Fruit fly (Drosophila melanogaster) whole organism, embryonic: ENCODE results near the gene CG15818.

Experiments used
- Ada2b ChIP-seq: fragments of 200-800 bp; sonication (Bioruptor generic); IDR thresholded peaks from 2 replicates; pipeline ENCODE4 v1.3.6; 2022; ENCODE audit warnings: missing biosample characterization, missing genetic modification characterization
- CG10462 ChIP-seq: fragments of 200-800 bp; sonication (Bioruptor generic); optimal IDR thresholded peaks from 2 replicates; lab custom pipeline; 2016; ENCODE audit warnings: missing biosample characterization, missing genetic modification characterization
- CG11085 ChIP-seq: fragments of 200-800 bp; sonication (Bioruptor generic); IDR thresholded peaks from 2 replicates; pipeline ENCODE4 v1.3.6; 2022; ENCODE audit warnings: missing biosample characterization, missing genetic modification characterization
- CG11456 ChIP-seq: fragments of 200-800 bp; sonication (Bioruptor generic); IDR thresholded peaks from 3 replicates; pipeline ENCODE4 v1.3.6; 2022; ENCODE audit warnings: missing biosample characterization, missing genetic modification characterization
- CG12155 ChIP-seq: fragments of 200-800 bp; sonication (Bioruptor generic); optimal IDR thresholded peaks from 3 replicates; lab custom pipeline; 2016; ENCODE audit warnings: missing biosample characterization, missing genetic modification characterization
- CG13296 ChIP-seq: fragments of 200-800 bp; sonication (Bioruptor generic); optimal IDR thresholded peaks from 3 replicates; lab custom pipeline; 2018; ENCODE audit warnings: missing biosample characterization, mild to moderate bottlenecking, missing genetic modification characterization
- CG13424 ChIP-seq: fragments of 200-800 bp; sonication (Bioruptor generic); optimal IDR thresholded peaks from 2 replicates; lab custom pipeline; 2019; ENCODE audit warnings: missing biosample characterization, mild to moderate bottlenecking, missing genetic modification characterization, moderate library complexity
- CG14050 ChIP-seq: fragments of 200-800 bp; sonication (Bioruptor generic); IDR thresholded peaks from 3 replicates; pipeline ENCODE4 v1.3.6; 2022; ENCODE audit warnings: missing biosample characterization, missing genetic modification characterization
- CG14441 ChIP-seq: fragments of 200-800 bp; sonication (Bioruptor generic); IDR thresholded peaks from 2 replicates; pipeline ENCODE4 v1.3.6; 2022; ENCODE audit warnings: missing biosample characterization, missing genetic modification characterization
- CG17385 ChIP-seq: fragments of 200-800 bp; sonication (Bioruptor generic); optimal IDR thresholded peaks from 3 replicates; lab custom pipeline; 2018; ENCODE audit warnings: missing biosample characterization, mild to moderate bottlenecking, missing genetic modification characterization
- CG1832 ChIP-seq: fragments of 200-800 bp; sonication (Bioruptor generic); optimal IDR thresholded peaks from 2 replicates; lab custom pipeline; 2017; ENCODE audit warnings: missing biosample characterization, mild to moderate bottlenecking, missing genetic modification characterization, inconsistent platforms
- CG18619 ChIP-seq: fragments of 200-800 bp; sonication (Bioruptor generic); optimal IDR thresholded peaks from 3 replicates; lab custom pipeline; 2017; ENCODE audit warnings: missing biosample characterization, mild to moderate bottlenecking, missing genetic modification characterization
- CG2120 ChIP-seq: fragments of 200-800 bp; sonication (Bioruptor generic); optimal IDR thresholded peaks from 3 replicates; lab custom pipeline; 2016; ENCODE audit warnings: missing biosample characterization, missing genetic modification characterization
- CG2199 ChIP-seq: fragments of 200-800 bp; sonication (Bioruptor generic); IDR thresholded peaks from 3 replicates; pipeline ENCODE4 v1.3.6; 2022; ENCODE audit warnings: missing biosample characterization, missing genetic modification characterization
- CG4328 ChIP-seq: fragments of 200-800 bp; sonication (Bioruptor generic); optimal IDR thresholded peaks from 3 replicates; lab custom pipeline; 2017; ENCODE audit warnings: missing biosample characterization, missing genetic modification reagents, missing genetic modification characterization
- CG4424 ChIP-seq: fragments of 200-800 bp; sonication (Bioruptor generic); optimal IDR thresholded peaks from 3 replicates; lab custom pipeline; 2016; ENCODE audit warnings: missing biosample characterization, missing genetic modification characterization
- CG6175 ChIP-seq: fragments of 200-800 bp; sonication (Bioruptor generic); IDR thresholded peaks from 3 replicates; pipeline ENCODE4 v1.3.6; 2022; ENCODE audit warnings: missing biosample characterization, missing genetic modification characterization
- CG6765 ChIP-seq: fragments of 200-800 bp; sonication (Bioruptor generic); optimal IDR thresholded peaks from 3 replicates; lab custom pipeline; 2017; ENCODE audit warnings: missing biosample characterization, mild to moderate bottlenecking, missing genetic modification characterization
- CG7839 ChIP-seq: fragments of 200-800 bp; sonication (Bioruptor generic); optimal IDR thresholded peaks from 3 replicates; lab custom pipeline; 2018; ENCODE audit warnings: missing biosample characterization, mild to moderate bottlenecking, missing genetic modification characterization, moderate library complexity
- CG8478 ChIP-seq: fragments of >200 bp; optimal IDR thresholded peaks from 2 replicates; lab custom pipeline; 2018
- CG9817 ChIP-seq: fragments of 200-800 bp; sonication (Bioruptor generic); optimal IDR thresholded peaks from 2 replicates; lab custom pipeline; 2018; ENCODE audit warnings: missing biosample characterization, mild to moderate bottlenecking, missing genetic modification characterization, moderate library complexity
- Dbx ChIP-seq: fragments of 200-800 bp; sonication (Bioruptor generic); IDR thresholded peaks from 3 replicates; pipeline ENCODE4 v1.3.6; 2022; ENCODE audit warnings: missing biosample characterization, missing genetic modification characterization
- Dek ChIP-seq: fragments of 200-800 bp; sonication (Bioruptor generic); optimal IDR thresholded peaks from 3 replicates; lab custom pipeline; 2019; ENCODE audit warnings: missing biosample characterization, mild to moderate bottlenecking, missing genetic modification characterization, moderate library complexity
- Ets65A ChIP-seq: fragments of 200-800 bp; sonication (Bioruptor generic); peaks from one replicate; lab custom pipeline; 2016; ENCODE audit warnings: missing biosample characterization, missing genetic modification characterization
- Gug ChIP-seq: fragments of 200-800 bp; sonication (Bioruptor generic); IDR thresholded peaks from 4 replicates; pipeline ENCODE4 v1.3.6; 2022; ENCODE audit warnings: missing biosample characterization, missing genetic modification characterization
- H2.0 ChIP-seq: fragments of 200-800 bp; sonication (Bioruptor generic); IDR thresholded peaks from 2 replicates; pipeline ENCODE4 v1.3.6; 2022; ENCODE audit warnings: missing biosample characterization, missing genetic modification characterization
- Jarid2 ChIP-seq: fragments of 200-800 bp; sonication (Bioruptor generic); optimal IDR thresholded peaks from 3 replicates; lab custom pipeline; 2017; ENCODE audit warnings: mild to moderate bottlenecking, missing biosample characterization, missing genetic modification reagents, missing genetic modification characterization
- Med ChIP-seq: fragments of 200-800 bp; sonication (Bioruptor generic); peaks from one replicate; lab custom pipeline; 2016; ENCODE audit warnings: missing biosample characterization, missing genetic modification characterization, mild to moderate bottlenecking, inconsistent platforms, moderate library complexity
- NfI ChIP-seq: fragments of 200-800 bp; sonication (Bioruptor generic); optimal IDR thresholded peaks from 3 replicates; lab custom pipeline; 2018; ENCODE audit warnings: missing biosample characterization, mild to moderate bottlenecking, missing genetic modification characterization, moderate library complexity
- Ptx1 ChIP-seq: fragments of 200-800 bp; sonication (Bioruptor generic); IDR thresholded peaks from 2 replicates; pipeline ENCODE4 v1.3.6; 2022; ENCODE audit warnings: missing biosample characterization, missing genetic modification characterization
- Ravus ChIP-seq: fragments of 200-800 bp; sonication (Bioruptor generic); IDR thresholded peaks from 2 replicates; pipeline ENCODE4 v1.3.6; 2022; ENCODE audit warnings: missing biosample characterization, missing genetic modification characterization
- Sox100B ChIP-seq: fragments of 200-800 bp; sonication (Bioruptor generic); optimal IDR thresholded peaks from 3 replicates; lab custom pipeline; 2018; ENCODE audit warnings: missing biosample characterization, mild to moderate bottlenecking, missing genetic modification characterization
- Xbp1 ChIP-seq: fragments of 200-800 bp; sonication (Bioruptor generic); optimal IDR thresholded peaks from 3 replicates; lab custom pipeline; 2016; ENCODE audit warnings: missing biosample characterization, mild to moderate bottlenecking, missing genetic modification characterization
- al ChIP-seq: fragments of 200-800 bp; sonication (Bioruptor generic); IDR thresholded peaks from 2 replicates; pipeline ENCODE4 v1.3.6; 2022; ENCODE audit warnings: missing biosample characterization, missing genetic modification characterization
- bbx ChIP-seq: fragments of 200-800 bp; sonication (Bioruptor generic); IDR thresholded peaks from 2 replicates; pipeline ENCODE4 v1.3.6; 2022; ENCODE audit warnings: missing biosample characterization, missing genetic modification characterization; ENCODE audit not compliant: partially characterized antibody
- bcd ChIP-seq: fragments of 200-800 bp; sonication (Bioruptor generic); optimal IDR thresholded peaks from 2 replicates; lab custom pipeline; 2017; ENCODE audit warnings: missing biosample characterization, mild to moderate bottlenecking, missing genetic modification characterization
- en ChIP-seq: fragments of 200-800 bp; sonication (Bioruptor generic); optimal IDR thresholded peaks from 2 replicates; lab custom pipeline; 2016; ENCODE audit warnings: missing biosample characterization, missing genetic modification characterization
- eyg ChIP-seq: fragments of 200-800 bp; sonication (Bioruptor generic); optimal IDR thresholded peaks from 3 replicates; lab custom pipeline; 2016; ENCODE audit warnings: missing biosample characterization, missing genetic modification characterization
- gro ChIP-seq: fragments of 200-800 bp; sonication (Bioruptor generic); optimal IDR thresholded peaks from 2 replicates; lab custom pipeline; 2016; ENCODE audit warnings: missing biosample characterization, missing genetic modification characterization
- gsb ChIP-seq: fragments of 200-800 bp; sonication (Bioruptor generic); IDR thresholded peaks from 2 replicates; pipeline ENCODE4 v1.3.6; 2022; ENCODE audit warnings: missing biosample characterization, missing genetic modification characterization
- hkb ChIP-seq, 2 experiments: fragments of 200-800 bp in 1 of 2; fragments of >200 bp in 1 of 2; sonication (Bioruptor generic) in 1 of 2; IDR thresholded peaks in 1 of 2; optimal IDR thresholded peaks in 1 of 2; 2 replicates each; pipeline versions ENCODE4 v1.3.6 to Lab custom; 2017 to 2022; ENCODE audit warnings: missing biosample characterization in 1 of 2, missing genetic modification characterization in 1 of 2
- ken ChIP-seq: fragments of 200-800 bp; sonication (Bioruptor generic); IDR thresholded peaks from 3 replicates; pipeline ENCODE4 v1.3.6; 2022; ENCODE audit warnings: missing biosample characterization, missing genetic modification characterization
- lilli ChIP-seq: fragments of 200-800 bp; sonication (Bioruptor generic); optimal IDR thresholded peaks from 3 replicates; lab custom pipeline; 2016; ENCODE audit warnings: missing biosample characterization, missing genetic modification characterization
- lmd ChIP-seq: fragments of 200-800 bp; sonication (Bioruptor generic); IDR thresholded peaks from 2 replicates; pipeline ENCODE4 v1.3.6; 2022; ENCODE audit warnings: missing biosample characterization, missing genetic modification characterization
- prd ChIP-seq, 3 experiments: fragments of >200 bp in 2 of 3; fragments of 200-800 bp in 1 of 3; sonication (Bioruptor generic) in 1 of 3; optimal IDR thresholded peaks in 2 of 3; IDR thresholded peaks in 1 of 3; 2 replicates in 2 of 3; 3 replicates in 1 of 3; pipeline versions ENCODE4 v1.3.6 to Lab custom; 2017 to 2022; ENCODE audit warnings: missing biosample characterization in 1 of 3, missing genetic modification characterization in 1 of 3
- sd ChIP-seq: fragments of 200-800 bp; sonication (Bioruptor generic); optimal IDR thresholded peaks from 3 replicates; lab custom pipeline; 2018; ENCODE audit warnings: missing biosample characterization, mild to moderate bottlenecking, missing genetic modification characterization, moderate library complexity
- sens ChIP-seq: fragments of 200-800 bp; sonication (Bioruptor generic); peaks from one replicate; lab custom pipeline; 2016; ENCODE audit warnings: missing biosample characterization, missing genetic modification characterization
- slbo ChIP-seq: fragments of 200-800 bp; sonication (Bioruptor generic); IDR thresholded peaks from 2 replicates; pipeline ENCODE4 v1.3.6; 2022; ENCODE audit warnings: missing biosample characterization, missing genetic modification characterization
- slp2 ChIP-seq: fragments of 200-800 bp; sonication (Bioruptor generic); optimal IDR thresholded peaks from 2 replicates; lab custom pipeline; 2016; ENCODE audit warnings: missing biosample characterization, missing genetic modification characterization
- sug ChIP-seq: fragments of 200-800 bp; optimal IDR thresholded peaks from 2 replicates; lab custom pipeline; 2019; ENCODE audit warnings: missing biosample characterization, mild to moderate bottlenecking, missing genetic modification characterization, moderate library complexity
- zfh2 ChIP-seq: fragments of 200-800 bp; sonication (Bioruptor generic); optimal IDR thresholded peaks from 2 replicates; lab custom pipeline; 2016; ENCODE audit warnings: missing biosample characterization, missing genetic modification characterization

Gene CG15818

dm6 chr2L:7442929-7443328, 32.2 kb downstream of the CG15818 start:
- TF ChIP-seq Dbx (peak; percentile 48; the same call in 1 of the 3 replicates), lmd (GFP tag; lab: Robert Waterston, UW) (peak; percentile 60; the same call in 1 of the 2 replicates), Xbp1 (GFP tag; lab: Kevin White, UChicago) (peak; percentile 17), CG11456 (GFP tag; lab: Robert Waterston, UW) (peak; percentile 67), CG12155 (GFP tag; lab: Kevin White, UChicago) (peak; percentile 23), CG4424 (GFP tag; lab: Kevin White, UChicago) (no peak), Sox100B (GFP tag; lab: Kevin White, UChicago) (peak; percentile 5), hkb (optimal IDR thresholded peaks at IDR 0.05; lab: Kevin White, UChicago) (no peak), hkb (GFP tag; IDR thresholded peaks at IDR 0.05; lab: Robert Waterston, UW) (peak; percentile 40; the same call in 1 of the 2 replicates), CG6175 (GFP tag; lab: Robert Waterston, UW) (no peak), sug (tag; lab: Kevin White, UChicago) (peak; percentile 8), CG2120 (GFP tag; lab: Kevin White, UChicago) (peak; percentile 69), Dek (peak; percentile 42), CG10462 (no peak), ken (no peak), Ets65A (GFP tag; lab: Kevin White, UChicago) (peak; percentile 84), CG6765 (peak; percentile 4), CG7839 (tag; lab: Kevin White, UChicago) (peak; percentile 51), CG11085 (GFP tag; lab: Robert Waterston, UW) (peak; percentile 35; the same call in 1 of the 2 replicates), Jarid2 (GFP tag; lab: Kevin White, UChicago) (no peak), CG13424 (peak; percentile 24), CG1832 (no peak), CG14441 (peak; percentile 67), CG14050 (GFP tag; lab: Robert Waterston, UW) (0 out of 3 replicates have a peak, but pooled peaks have one; percentile 10), CG17385 (GFP tag; lab: Kevin White, UChicago) (peak; percentile 27), zfh2 (peak; percentile 40), H2.0 (GFP tag; lab: Robert Waterston, UW) (peak; percentile 28; the same call in 1 of the 2 replicates), slp2 (GFP tag; lab: Kevin White, UChicago) (no peak), Ada2b (GFP tag; lab: Robert Waterston, UW) (peak; percentile 56), prd (optimal IDR thresholded peaks at IDR 0.05; lab: Kevin White, UChicago) (no peak), prd (GFP tag; IDR thresholded peaks at IDR 0.05; lab: Robert Waterston, UW) (peak; percentile 49; the same call in 1 of the 3 replicates), bcd (GFP tag; lab: Kevin White, UChicago) (peak; percentile 39), bbx (GFP tag; lab: Robert Waterston, UW) (no peak), CG4328 (GFP tag; lab: Kevin White, UChicago) (no peak), Med (peak; percentile 82), CG13296 (GFP tag; lab: Kevin White, UChicago) (peak; percentile 26), CG9817 (tag; lab: Kevin White, UChicago) (peak; percentile 29), gro (peak; percentile 14), NfI (GFP tag; lab: Kevin White, UChicago) (peak; percentile 39), CG8478 (lab: Kevin White, UChicago) (no peak), slbo (GFP tag; lab: Robert Waterston, UW) (peak; percentile 73), Ptx1 (peak; percentile 46), lilli (GFP tag; lab: Kevin White, UChicago) (peak; percentile 59), CG2199 (GFP tag; lab: Robert Waterston, UW) (no peak), sens (GFP tag; lab: Kevin White, UChicago) (peak; percentile 65), Gug (GFP tag; lab: Robert Waterston, UW) (peak; percentile 56; the same call in 2 of the 4 replicates), eyg (no peak), gsb (GFP tag; lab: Robert Waterston, UW) (0 out of 2 replicates have a peak, but pooled peaks have one; percentile 36), CG18619 (GFP tag; lab: Kevin White, UChicago) (peak; percentile 31), Ravus (GFP tag; lab: Robert Waterston, UW) (peak; percentile 32), en (GFP tag; lab: Kevin White, UChicago) (no peak), al (GFP tag; lab: Robert Waterston, UW) (peak; percentile 69), sd (peak; percentile 3)
